Worm (Caenorhabditis elegans) whole organism, late embryonic: ENCODE data around the gene fbxa-106.

Experiments used
- C38D4.7 ChIP-seq: fragments of 200-800 bp; sonication (Bioruptor generic); optimal IDR thresholded peaks from 2 replicates; lab custom pipeline; 2018; ENCODE audit warnings: mild to moderate bottlenecking, missing genetic modification characterization, moderate library complexity, missing compliant biosample characterization
- K02D7.2 ChIP-seq: sonication (generic microtip); optimal IDR thresholded peaks from 2 replicates; lab custom pipeline; 2017; ENCODE audit warnings: mild to moderate bottlenecking, missing genetic modification characterization, missing compliant biosample characterization
- ama-1 ChIP-seq: fragments of 150-350 bp; optimal IDR thresholded peaks from 2 replicates; lab custom pipeline; 2014
- ceh-14 ChIP-seq: sonication (generic microtip); optimal IDR thresholded peaks from 2 replicates; lab custom pipeline; 2016; ENCODE audit warnings: missing genotype, missing genetic modification characterization, missing compliant biosample characterization
- ceh-19 ChIP-seq: fragments of 200-800 bp; sonication (Bioruptor generic); optimal IDR thresholded peaks from 2 replicates; lab custom pipeline; 2018; ENCODE audit warnings: mild to moderate bottlenecking, missing genetic modification characterization, missing compliant biosample characterization
- ceh-22 ChIP-seq: sonication (generic microtip); optimal IDR thresholded peaks from 2 replicates; lab custom pipeline; 2017; ENCODE audit warnings: missing biosample characterization, missing genetic modification characterization
- ceh-24 ChIP-seq: sonication (generic microtip); optimal IDR thresholded peaks from 2 replicates; lab custom pipeline; 2016; ENCODE audit warnings: mild to moderate bottlenecking, missing genetic modification characterization, missing compliant biosample characterization
- ceh-31 ChIP-seq: sonication (generic microtip); optimal IDR thresholded peaks from 2 replicates; lab custom pipeline; 2016; ENCODE audit warnings: missing genetic modification characterization, missing compliant biosample characterization
- ceh-34 ChIP-seq: sonication (generic microtip); optimal IDR thresholded peaks from 2 replicates; lab custom pipeline; 2016; ENCODE audit warnings: mild to moderate bottlenecking, missing genetic modification characterization, missing compliant biosample characterization
- ceh-48 ChIP-seq: sonication (generic microtip); optimal IDR thresholded peaks from 2 replicates; lab custom pipeline; 2016; ENCODE audit warnings: missing genetic modification characterization, inconsistent platforms, missing compliant biosample characterization
- dve-1 ChIP-seq: sonication (generic microtip); optimal IDR thresholded peaks from 2 replicates; lab custom pipeline; 2017; ENCODE audit warnings: antibody characterized with exemption, mild to moderate bottlenecking, missing genetic modification characterization, missing compliant biosample characterization
- elt-2 ChIP-seq: sonication (generic microtip); optimal IDR thresholded peaks from 2 replicates; lab custom pipeline; 2016; ENCODE audit warnings: missing genetic modification reagents, missing genetic modification characterization, missing compliant biosample characterization
- ets-4 ChIP-seq: sonication (generic microtip); optimal IDR thresholded peaks from 2 replicates; lab custom pipeline; 2016; ENCODE audit warnings: missing genetic modification characterization, missing compliant biosample characterization
- fax-1 ChIP-seq: sonication (generic microtip); optimal IDR thresholded peaks from 2 replicates; lab custom pipeline; 2016; ENCODE audit warnings: missing genotype, missing genetic modification characterization, missing compliant biosample characterization
- fkh-6 ChIP-seq: sonication (generic microtip); optimal IDR thresholded peaks from 2 replicates; lab custom pipeline; 2016; ENCODE audit warnings: missing genetic modification characterization, missing compliant biosample characterization
- gmeb-2 ChIP-seq: sonication (generic microtip); optimal IDR thresholded peaks from 2 replicates; lab custom pipeline; 2016; ENCODE audit warnings: missing genetic modification characterization, inconsistent platforms, missing compliant biosample characterization
- hlh-15 ChIP-seq: sonication (generic microtip); optimal IDR thresholded peaks from 2 replicates; lab custom pipeline; 2016; ENCODE audit warnings: missing genetic modification characterization, missing compliant biosample characterization
- hlh-6 ChIP-seq: sonication (generic microtip); optimal IDR thresholded peaks from 2 replicates; lab custom pipeline; 2016; ENCODE audit warnings: missing genotype, missing genetic modification characterization, missing compliant biosample characterization
- lim-6 ChIP-seq: sonication (generic microtip); optimal IDR thresholded peaks from 2 replicates; lab custom pipeline; 2016; ENCODE audit warnings: missing genetic modification characterization, missing compliant biosample characterization
- madf-2 ChIP-seq: sonication (generic microtip); optimal IDR thresholded peaks from 2 replicates; lab custom pipeline; 2017; ENCODE audit warnings: missing genetic modification characterization, missing compliant biosample characterization
- nfya-1 ChIP-seq: sonication (generic microtip); optimal IDR thresholded peaks from 2 replicates; lab custom pipeline; 2017; ENCODE audit warnings: missing genetic modification characterization, mild to moderate bottlenecking, missing compliant biosample characterization, antibody characterized with exemption, moderate library complexity
- odd-2 ChIP-seq: sonication (generic microtip); optimal IDR thresholded peaks from 2 replicates; lab custom pipeline; 2017; ENCODE audit warnings: antibody characterized with exemption, mild to moderate bottlenecking, missing genetic modification characterization, missing compliant biosample characterization
- pag-3 ChIP-seq: sonication (generic microtip); optimal IDR thresholded peaks from 2 replicates; lab custom pipeline; 2016; ENCODE audit warnings: missing compliant biosample characterization, missing genetic modification characterization, borderline replicate concordance
- pat-9 ChIP-seq: fragments of 200-800 bp; sonication (Bioruptor generic); optimal IDR thresholded peaks from 2 replicates; lab custom pipeline; 2018; ENCODE audit warnings: mild to moderate bottlenecking, missing genetic modification characterization, moderate library complexity, missing compliant biosample characterization
- pha-2 ChIP-seq: sonication (generic microtip); optimal IDR thresholded peaks from 2 replicates; lab custom pipeline; 2017; ENCODE audit warnings: mild to moderate bottlenecking, missing genetic modification characterization, missing compliant biosample characterization
- pha-4 ChIP-seq: fragments of 150-350 bp; optimal IDR thresholded peaks from 2 replicates; lab custom pipeline; 2018; ENCODE audit warnings: missing biosample characterization, missing genetic modification reagents, missing genetic modification characterization
- pros-1 ChIP-seq: fragments of 150-350 bp; optimal IDR thresholded peaks from 2 replicates; lab custom pipeline; 2014; ENCODE audit warnings: missing biosample characterization, missing genetic modification reagents, missing genetic modification characterization
- sdc-2 ChIP-seq: sonication (generic microtip); optimal IDR thresholded peaks from 2 replicates; lab custom pipeline; 2016; ENCODE audit warnings: missing genotype, missing genetic modification characterization, missing compliant biosample characterization
- sox-4 ChIP-seq: sonication (generic microtip); optimal IDR thresholded peaks from 2 replicates; lab custom pipeline; 2017; ENCODE audit warnings: mild to moderate bottlenecking, missing genetic modification characterization, inconsistent platforms, missing compliant biosample characterization
- syd-9 ChIP-seq: sonication (generic microtip); optimal IDR thresholded peaks from 2 replicates; lab custom pipeline; 2016; ENCODE audit warnings: mild to moderate bottlenecking, missing genetic modification characterization, moderate library complexity, missing compliant biosample characterization
- tbx-2 ChIP-seq: sonication (generic microtip); optimal IDR thresholded peaks from 2 replicates; lab custom pipeline; 2016; ENCODE audit warnings: missing genetic modification characterization, missing compliant biosample characterization
- tbx-7 ChIP-seq: sonication (generic microtip); optimal IDR thresholded peaks from 2 replicates; lab custom pipeline; 2016; ENCODE audit warnings: missing genotype, missing genetic modification characterization, missing compliant biosample characterization
- ttx-3 ChIP-seq: sonication (generic microtip); optimal IDR thresholded peaks from 2 replicates; lab custom pipeline; 2016; ENCODE audit warnings: missing genetic modification reagents, missing genetic modification characterization, missing compliant biosample characterization

Gene fbxa-106

ce11 chrV:18093941-18094340 is 8.9 kb upstream of the fbxa-106 start:
- no peak for TF ChIP-seq tbx-2
- no peak for TF ChIP-seq gmeb-2 (tag; lab: Kevin White, UChicago)
- no peak for TF ChIP-seq sdc-2 (tag; lab: Kevin White, UChicago)
- no peak for TF ChIP-seq ets-4 (tag; lab: Kevin White, UChicago)
- TF ChIP-seq lim-6: no peak
- no peak for TF ChIP-seq pros-1 (tag; lab: Kevin White, UChicago)
- TF ChIP-seq, all 69 proteins: peak for 0

ce11 chrV:18091216-18091615 is 6.2 kb upstream of the fbxa-106 start:
- TF ChIP-seq lim-6: no peak
- no peak for TF ChIP-seq ceh-34 (tag; lab: Kevin White, UChicago)
- TF ChIP-seq sox-4 (tag; lab: Kevin White, UChicago): no peak
- no peak for TF ChIP-seq madf-2 (tag; lab: Kevin White, UChicago)
- TF ChIP-seq tbx-7 (tag; lab: Kevin White, UChicago): no peak
- no peak for TF ChIP-seq ceh-31 (tag; lab: Kevin White, UChicago)
- TF ChIP-seq ama-1 (lab: Kevin White, UChicago): no peak
- no peak for TF ChIP-seq K02D7.2
- TF ChIP-seq ceh-24 (tag; lab: Kevin White, UChicago): no peak
- no peak for TF ChIP-seq fax-1 (tag; lab: Kevin White, UChicago)

- peak; percentile 41 for TF ChIP-seq nfya-1 (tag; lab: Kevin White, UChicago)
- TF ChIP-seq fkh-6: no peak
- no peak for TF ChIP-seq pat-9 (tag; lab: Kevin White, UChicago)
- no peak for TF ChIP-seq madf-2 (tag; lab: Kevin White, UChicago)
- TF ChIP-seq odd-2 (tag; lab: Kevin White, UChicago): no peak
- no peak for TF ChIP-seq pha-4
- no peak for TF ChIP-seq pag-3 (tag; lab: Kevin White, UChicago)
- TF ChIP-seq tbx-2: no peak
Observed at ce11 chrV:18086783-18087182, 1.8 kb upstream of the fbxa-106 start, which contains the start of gene slr-2. slr-2 (plus strand) TSS chrV:18087123.

ce11 chrV:18086174-18086661 is 1.2 kb upstream of the fbxa-106 start, which contains the start of gene Y59A8B.12:
Y59A8B.12 (minus strand) TSS chrV:18086224.
- TF ChIP-seq ttx-3 (tag; lab: Kevin White, UChicago) (no peak), hlh-6 (tag; lab: Kevin White, UChicago) (no peak), dve-1 (tag; lab: Kevin White, UChicago) (no peak), ceh-48 (tag; lab: Kevin White, UChicago) (no peak), ceh-19 (GFP tag; lab: Kevin White, UChicago) (no peak), hlh-15 (tag; lab: Kevin White, UChicago) (no peak)

- TF ChIP-seq ceh-22 (tag; lab: Kevin White, UChicago) (no peak), elt-2 (no peak), C38D4.7 (GFP tag; lab: Kevin White, UChicago) (no peak), syd-9 (tag; lab: Kevin White, UChicago) (no peak), K02D7.2 (no peak), ceh-14 (tag; lab: Kevin White, UChicago) (no peak), ama-1 (lab: Kevin White, UChicago) (no peak), madf-2 (tag; lab: Kevin White, UChicago) (no peak), pha-2 (tag; lab: Kevin White, UChicago) (no peak)
Observed at ce11 chrV:18081857-18082256, 3.1 kb downstream of the fbxa-106 start, which contains the start of gene nova-1. nova-1 (minus strand) TSS chrV:18081957.
